Worm (Caenorhabditis elegans) whole organism, L2 larva: ENCODE measurements around the gene far-8.

Source experiments
- C34F6.9 ChIP-seq: fragments of 150-350 bp; optimal IDR thresholded peaks from 2 replicates; lab custom pipeline; 2014; ENCODE audit warnings: missing biosample characterization, missing genetic modification characterization
- R02D3.7 ChIP-seq: fragments of 150-350 bp; optimal IDR thresholded peaks from 2 replicates; lab custom pipeline; 2014; ENCODE audit warnings: missing biosample characterization, missing genetic modification characterization
- ZK546.5 ChIP-seq: sonication (generic microtip); optimal IDR thresholded peaks from 2 replicates; lab custom pipeline; 2017; ENCODE audit warnings: missing biosample characterization, missing genetic modification characterization
- alr-1 ChIP-seq: fragments of 150-350 bp; optimal IDR thresholded peaks from 2 replicates; lab custom pipeline; 2014; ENCODE audit warnings: missing biosample characterization, missing genetic modification characterization
- blmp-1 ChIP-seq: sonication (generic microtip); optimal IDR thresholded peaks from 2 replicates; lab custom pipeline; 2017; ENCODE audit warnings: missing genetic modification characterization, mild to moderate bottlenecking, missing compliant biosample characterization, antibody characterized with exemption, moderate library complexity; ENCODE audit not compliant: insufficient read depth
- ceh-16 ChIP-seq: fragments of 150-350 bp; optimal IDR thresholded peaks from 2 replicates; lab custom pipeline; 2014; ENCODE audit warnings: missing biosample characterization, missing genetic modification characterization
- ceh-82 ChIP-seq: fragments of 150-350 bp; optimal IDR thresholded peaks from 2 replicates; lab custom pipeline; 2014; ENCODE audit warnings: missing biosample characterization, missing genetic modification characterization
- crh-2 ChIP-seq: sonication (generic microtip); optimal IDR thresholded peaks from 2 replicates; lab custom pipeline; 2017; ENCODE audit warnings: missing biosample characterization, missing genetic modification characterization
- dmd-4 ChIP-seq: sonication (generic microtip); optimal IDR thresholded peaks from 2 replicates; lab custom pipeline; 2017; ENCODE audit warnings: missing biosample characterization, missing genetic modification characterization
- egl-27 ChIP-seq: sonication (generic microtip); optimal IDR thresholded peaks from 3 replicates; lab custom pipeline; 2017; ENCODE audit warnings: missing biosample characterization, missing genetic modification reagents, missing genetic modification characterization
- elt-3 ChIP-seq: sonication (generic microtip); optimal IDR thresholded peaks from 2 replicates; lab custom pipeline; 2017; ENCODE audit warnings: missing biosample characterization, missing genetic modification characterization
- fos-1 ChIP-seq: fragments of 150-350 bp; optimal IDR thresholded peaks from 2 replicates; lab custom pipeline; 2014; ENCODE audit warnings: missing biosample characterization, missing genetic modification characterization
- lin-11 ChIP-seq: fragments of 150-350 bp; sonication (generic microtip); optimal IDR thresholded peaks from 2 replicates; lab custom pipeline; 2014; ENCODE audit warnings: missing biosample characterization, missing genetic modification characterization, inconsistent platforms, mixed read lengths
- lin-13 ChIP-seq: fragments of 150-350 bp; optimal IDR thresholded peaks from 2 replicates; lab custom pipeline; 2014; ENCODE audit warnings: missing biosample characterization, missing genetic modification reagents, missing genetic modification characterization
- lsy-2 ChIP-seq, 2 experiments: fragments of 150-350 bp in 1 of 2; sonication (generic microtip) in 1 of 2; optimal IDR thresholded peaks; 2 replicates each; lab custom pipeline; 2014 to 2017; ENCODE audit warnings: missing biosample characterization in 2 of 2, missing genetic modification characterization in 2 of 2
- mab-5 ChIP-seq: fragments of 150-350 bp; optimal IDR thresholded peaks from 2 replicates; lab custom pipeline; 2014; ENCODE audit warnings: missing biosample characterization, missing genetic modification characterization
- mbf-1 ChIP-seq: sonication (generic microtip); optimal IDR thresholded peaks from 2 replicates; lab custom pipeline; 2017; ENCODE audit warnings: missing biosample characterization, missing genetic modification characterization
- nhr-12 ChIP-seq: fragments of 150-350 bp; optimal IDR thresholded peaks from 2 replicates; lab custom pipeline; 2014; ENCODE audit warnings: missing biosample characterization, missing genetic modification characterization
- nhr-129 ChIP-seq: fragments of 150-350 bp; optimal IDR thresholded peaks from 2 replicates; lab custom pipeline; 2014; ENCODE audit warnings: missing biosample characterization, missing genetic modification characterization
- nhr-21 ChIP-seq: fragments of 150-350 bp; optimal IDR thresholded peaks from 2 replicates; lab custom pipeline; 2014; ENCODE audit warnings: missing biosample characterization, missing genetic modification characterization
- nhr-237 ChIP-seq: fragments of 150-350 bp; optimal IDR thresholded peaks from 2 replicates; lab custom pipeline; 2014; ENCODE audit warnings: missing biosample characterization, missing genetic modification characterization
- nhr-25 ChIP-seq: fragments of 150-350 bp; sonication (generic microtip); optimal IDR thresholded peaks from 3 replicates; lab custom pipeline; 2014; ENCODE audit warnings: missing biosample characterization, missing genetic modification characterization
- nhr-6 ChIP-seq: fragments of 150-350 bp; optimal IDR thresholded peaks from 2 replicates; lab custom pipeline; 2014; ENCODE audit warnings: missing biosample characterization, missing genetic modification characterization
- nhr-77 ChIP-seq: fragments of 150-350 bp; optimal IDR thresholded peaks from 2 replicates; lab custom pipeline; 2014; ENCODE audit warnings: missing biosample characterization, missing genetic modification characterization
- peb-1 ChIP-seq: fragments of 150-350 bp; optimal IDR thresholded peaks from 2 replicates; lab custom pipeline; 2014; ENCODE audit warnings: missing biosample characterization, missing genetic modification characterization
- sem-4 ChIP-seq: fragments of 150-350 bp; optimal IDR thresholded peaks from 2 replicates; lab custom pipeline; 2014; ENCODE audit warnings: missing biosample characterization, missing genetic modification reagents, missing genetic modification characterization
- skn-1 ChIP-seq: sonication (generic microtip); optimal IDR thresholded peaks from 2 replicates; lab custom pipeline; 2017; ENCODE audit warnings: missing biosample characterization, missing genetic modification characterization
- sma-9 ChIP-seq, 2 experiments: fragments of 150-350 bp in 1 of 2; sonication (generic microtip) in 1 of 2; optimal IDR thresholded peaks; 2 replicates each; lab custom pipeline; 2014 to 2016; ENCODE audit warnings: missing genetic modification characterization in 2 of 2, mild to moderate bottlenecking in 1 of 2, missing biosample characterization in 1 of 2, missing compliant biosample characterization in 1 of 2, missing genetic modification reagents in 1 of 2, moderate library complexity in 1 of 2
- unc-55 ChIP-seq: fragments of 150-350 bp; sonication (generic microtip); optimal IDR thresholded peaks from 3 replicates; lab custom pipeline; 2014; ENCODE audit warnings: missing biosample characterization, missing genetic modification reagents, missing genetic modification characterization
- zag-1 ChIP-seq: fragments of 150-350 bp; optimal IDR thresholded peaks from 2 replicates; lab custom pipeline; 2014; ENCODE audit warnings: missing biosample characterization, missing genetic modification characterization
- ztf-1 ChIP-seq: fragments of 200-800 bp; sonication (Bioruptor generic); conservative IDR thresholded peaks from 2 replicates; pipeline ENCODE4 v1.3.6; 2022; ENCODE audit warnings: missing genetic modification characterization, missing compliant biosample characterization
- ztf-11 ChIP-seq: sonication (generic microtip); optimal IDR thresholded peaks from 2 replicates; lab custom pipeline; 2017; ENCODE audit warnings: missing biosample characterization, missing genetic modification characterization
- ztf-4 ChIP-seq: fragments of 150-350 bp; optimal IDR thresholded peaks from 2 replicates; lab custom pipeline; 2014; ENCODE audit warnings: missing biosample characterization, missing genetic modification characterization

The far-8 gene

DNA sequence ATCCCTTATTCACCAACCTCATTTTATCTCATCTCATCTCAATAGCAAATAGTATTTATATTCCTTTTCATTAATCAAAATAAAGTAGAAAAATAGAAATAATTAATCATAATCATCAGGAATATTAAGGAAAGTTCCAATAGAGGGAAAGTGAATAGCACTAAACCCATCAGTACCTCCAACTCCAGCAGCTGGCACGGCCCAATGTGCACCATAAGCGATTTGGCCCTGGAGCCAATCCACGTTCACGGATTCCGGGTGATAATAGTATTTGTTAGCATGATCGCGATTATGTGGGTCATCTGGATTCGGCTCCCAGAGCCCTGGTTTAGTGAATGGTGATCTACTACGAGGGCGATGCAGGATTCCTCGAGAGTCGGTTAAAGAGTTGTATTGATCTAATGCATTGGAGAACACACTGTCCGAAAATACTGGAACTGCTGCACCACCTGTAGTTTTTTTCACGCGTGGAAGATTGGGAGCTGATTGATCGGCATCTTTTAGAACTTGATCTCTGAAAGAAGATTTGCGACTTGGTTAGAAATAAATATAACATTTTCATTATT is 6.9 kb upstream of the far-8 start (continued):
- peak; percentile 28 for TF ChIP-seq fos-1 (tag; lab: Kevin White, UChicago)

DNA sequence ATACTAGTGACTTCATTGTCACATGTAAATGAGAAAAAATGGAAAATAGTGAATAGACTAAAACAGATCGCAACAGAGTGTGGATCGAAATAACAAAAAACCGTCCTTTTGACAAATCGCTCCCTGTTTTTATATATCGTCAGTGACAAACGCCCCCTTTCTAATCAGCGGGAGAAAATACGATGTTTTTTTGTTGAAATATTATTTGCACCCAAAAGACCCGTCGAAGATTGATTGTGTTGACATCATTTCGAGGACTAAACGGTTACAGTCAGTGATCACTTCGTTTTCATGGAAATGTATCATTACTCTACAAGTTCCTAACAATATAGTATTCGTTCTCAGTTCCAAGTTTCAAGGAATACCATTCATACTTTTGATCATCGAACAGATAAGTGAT is 3.2 kb upstream of the far-8 start, which contains the start of gene dos-3:
TSS of gene dos-3 (minus strand) at position 101 of the 400 bp plus-strand sequence.
- TF ChIP-seq sem-4 (tag; lab: Kevin White, UChicago): no peak
- TF ChIP-seq C34F6.9: no peak
- no peak for TF ChIP-seq ztf-4 (tag; lab: Kevin White, UChicago)
- TF ChIP-seq skn-1: no peak
- TF ChIP-seq, all 48 proteins: peak for 0

ce11 chrIII:841177-841576 is 1.6 kb upstream of the far-8 start, which contains the start of gene K02F3.9:
K02F3.9 (minus strand) TSS chrIII:841366.
- TF ChIP-seq sem-4 (tag; lab: Kevin White, UChicago) (no peak), nhr-21 (no peak), nhr-6 (tag; lab: Kevin White, UChicago) (no peak), nhr-77 (tag; lab: Kevin White, UChicago) (no peak), unc-55 (GFP tag; lab: Kevin White, UChicago) (no peak), ztf-1 (GFP tag; lab: Robert Waterston, UW) (no peak), skn-1 (no peak), ztf-11 (no peak), C34F6.9 (no peak), egl-27 (tag; lab: Kevin White, UChicago) (no peak), lin-11 (tag; lab: Kevin White, UChicago) (no peak), ceh-16 (tag; lab: Kevin White, UChicago) (no peak), ceh-82 (tag; lab: Kevin White, UChicago) (no peak), peb-1 (no peak), nhr-12 (tag; lab: Kevin White, UChicago) (no peak), mbf-1 (no peak)
- TF ChIP-seq, all 48 proteins: peak for 0

ce11 chrIII:843999-844398 is 1.3 kb downstream of the far-8 start:
- TF ChIP-seq lin-11 (tag; lab: Kevin White, UChicago): peak; percentile 3
- no peak for TF ChIP-seq R02D3.7
- TF ChIP-seq lsy-2 (tag; optimal IDR thresholded peaks at IDR 0.05; lab: Kevin White, UChicago): peak in 1 of 2 experiments; percentile 18
- peak; percentile 35 for TF ChIP-seq nhr-25 (tag; lab: Kevin White, UChicago)
- no peak for TF ChIP-seq blmp-1
- no peak for TF ChIP-seq nhr-77 (tag; lab: Kevin White, UChicago)
- TF ChIP-seq dmd-4 (tag; lab: Kevin White, UChicago): no peak
- TF ChIP-seq mab-5: no peak
- peak; percentile 71 for TF ChIP-seq nhr-21
- TF ChIP-seq fos-1 (tag; lab: Kevin White, UChicago): peak; percentile 68
- peak; percentile 65 for TF ChIP-seq sma-9 (GFP tag; optimal IDR thresholded peaks at IDR 0.05; lab: Kevin White, UChicago)
- TF ChIP-seq sma-9 (tag; optimal IDR thresholded peaks at IDR 0.05; lab: Kevin White, UChicago): no peak
- peak; percentile 51 for TF ChIP-seq nhr-129 (tag; lab: Kevin White, UChicago)
- no peak for TF ChIP-seq nhr-237 (tag; lab: Kevin White, UChicago)
- TF ChIP-seq C34F6.9: peak; percentile 19

DNA sequence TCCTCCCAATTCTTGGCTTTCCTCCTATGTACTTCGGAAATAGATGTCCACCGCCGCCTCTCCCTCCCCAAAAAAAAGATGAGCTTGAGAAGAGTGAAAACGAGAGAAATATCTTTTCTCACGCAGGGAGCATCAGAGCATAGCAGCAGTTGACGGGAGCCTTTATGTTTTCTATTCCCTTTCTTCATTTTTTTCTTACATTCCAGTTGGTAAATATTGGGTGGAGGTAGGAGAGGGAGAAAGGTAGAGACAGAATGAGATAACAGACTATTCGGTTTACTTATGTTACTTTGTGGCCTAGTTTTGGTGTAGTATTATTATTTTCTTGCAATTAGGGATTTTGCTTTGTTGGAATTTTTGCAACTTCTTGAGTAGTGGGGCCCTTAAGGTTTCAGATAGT is 1.8 kb downstream of the far-8 start:
- TF ChIP-seq ztf-1 (GFP tag; lab: Robert Waterston, UW) (no peak), mab-5 (no peak), nhr-129 (tag; lab: Kevin White, UChicago) (peak; percentile 48), skn-1 (no peak), lin-13 (no peak), zag-1 (tag; lab: Kevin White, UChicago) (no peak), unc-55 (GFP tag; lab: Kevin White, UChicago) (peak; percentile 5), blmp-1 (no peak), crh-2 (no peak), C34F6.9 (peak; percentile 2), lin-11 (tag; lab: Kevin White, UChicago) (no peak), alr-1 (tag; lab: Kevin White, UChicago) (no peak), elt-3 (tag; lab: Kevin White, UChicago) (no peak), ztf-11 (no peak), ZK546.5 (tag; lab: Kevin White, UChicago) (no peak)
